Worm (Caenorhabditis elegans) whole organism, midembryonic: ENCODE data around the gene alx-1.

Source experiments
- med-1 ChIP-seq: sonication (generic microtip); optimal IDR thresholded peaks from 2 replicates; lab custom pipeline; 2017; ENCODE audit warnings: missing genetic modification characterization, mild to moderate bottlenecking, missing compliant biosample characterization, antibody characterized with exemption, missing genetic modification reagents; ENCODE audit not compliant: insufficient read depth
- ref-1 ChIP-seq: fragments of 200-800 bp; sonication (Bioruptor generic); conservative IDR thresholded peaks from 2 replicates; pipeline ENCODE4 v1.3.6; 2022; ENCODE audit warnings: missing genetic modification reagents, missing genetic modification characterization, missing compliant biosample characterization

- no peak for TF ChIP-seq ref-1 (GFP tag; lab: Robert Waterston, UW)
- TF ChIP-seq med-1: no peak
Observed at ce11 chrIII:9956665-9957401, at the start of gene alx-1.
